Worm (Caenorhabditis elegans): ENCODE measurements around the gene nhr-188.
A peak's percentile ranks its signal among the peaks of the same experiment; 100 is the strongest.

nhr-188 gene

ce11 chrV:3843926-3844325 lies 13.7 kb downstream of the nhr-188 start, which contains the start of gene ugt-32:
Gene ugt-32 (minus strand): TSS chrV:3844007.
- TF ChIP-seq pqm-1 (tag; optimal IDR thresholded peaks at IDR 0.05) (peak; percentile 45), nhr-77 (tag; optimal IDR thresholded peaks at IDR 0.05) (no peak), unc-39 (tag; optimal IDR thresholded peaks at IDR 0.05) (no peak), nhr-28 (tag; optimal IDR thresholded peaks at IDR 0.05) (peak; percentile 78)

- no peak for TF ChIP-seq Y75B8A.6 (GFP tag; IDR thresholded peaks at IDR 0.05)
- no peak for TF ChIP-seq hif-1 (tag; optimal IDR thresholded peaks at IDR 0.05)
- TF ChIP-seq ZK337.2 (GFP tag; IDR thresholded peaks at IDR 0.05): no peak
- TF ChIP-seq spr-3 (GFP tag; optimal IDR thresholded peaks at IDR 0.05): no peak
- TF ChIP-seq duxl-1 (tag; optimal IDR thresholded peaks at IDR 0.05; ENCODE audit: poor library complexity): peak; percentile 70
- no peak for TF ChIP-seq zip-2 (tag; optimal IDR thresholded peaks at IDR 0.05)
- no peak for TF ChIP-seq ceh-62 (tag; optimal IDR thresholded peaks at IDR 0.05)
- TF ChIP-seq pqm-1 (tag; optimal IDR thresholded peaks at IDR 0.05): peak; percentile 18
- no peak for TF ChIP-seq Y105C5A.15 (GFP tag; IDR thresholded peaks at IDR 0.05)
- TF ChIP-seq nhr-102 (tag; optimal IDR thresholded peaks at IDR 0.05): peak; percentile 60
- TF ChIP-seq dmd-6 (GFP tag; IDR thresholded peaks at IDR 0.05): peak; percentile 63
- TF ChIP-seq egl-43 (GFP tag; IDR thresholded peaks at IDR 0.05): no peak
- TF ChIP-seq skn-1 (tag; optimal IDR thresholded peaks at IDR 0.05): no peak
- TF ChIP-seq dve-1 (tag; optimal IDR thresholded peaks at IDR 0.05; ENCODE audit: insufficient read depth): no peak
Measured at ce11 chrV:3841462-3841861, 16.2 kb downstream of the nhr-188 start.

- TF ChIP-seq egl-27 (tag; optimal IDR thresholded peaks at IDR 0.05): no peak
- no peak for TF ChIP-seq lsy-2 (tag; optimal IDR thresholded peaks at IDR 0.05)
- no peak for TF ChIP-seq attf-4 (tag; optimal IDR thresholded peaks at IDR 0.05)
- no peak for TF ChIP-seq lin-29 (GFP tag; IDR thresholded peaks at IDR 0.05)
Measured at ce11 chrV:3832661-3833060, 25.0 kb downstream of the nhr-188 start.

ce11 chrV:3832103-3832502 lies 25.6 kb downstream of the nhr-188 start:
- no peak for TF ChIP-seq R02D3.7 (tag; optimal IDR thresholded peaks at IDR 0.05)
- TF ChIP-seq unc-62 (GFP tag; optimal IDR thresholded peaks at IDR 0.05 in 1 of 2): peak in 1 of 2 experiments; percentile 95
- no peak for TF ChIP-seq unc-62 (tag; optimal IDR thresholded peaks at IDR 0.05)

ce11 chrV:3831616-3832015 lies 26.0 kb downstream of the nhr-188 start, which contains the start of gene H10D18.5:
Gene H10D18.5 (minus strand): TSS chrV:3831716.
- TF ChIP-seq dve-1 (tag; optimal IDR thresholded peaks at IDR 0.05; ENCODE audit: insufficient read depth) (no peak), snpc-4 (tag; optimal IDR thresholded peaks at IDR 0.05) (no peak), ceh-44 (GFP tag; IDR thresholded peaks at IDR 0.05) (no peak), gei-8 (GFP tag; optimal IDR thresholded peaks at IDR 0.05) (no peak), ces-1 (GFP tag; optimal IDR thresholded peaks at IDR 0.05) (no peak), spr-1 (tag; optimal IDR thresholded peaks at IDR 0.05) (no peak), nhr-102 (tag; optimal IDR thresholded peaks at IDR 0.05) (no peak), unc-62 (GFP tag; optimal IDR thresholded peaks at IDR 0.05 in 1 of 2) (no peak), unc-62 (tag; optimal IDR thresholded peaks at IDR 0.05) (no peak), nhr-76 (tag; optimal IDR thresholded peaks at IDR 0.05) (no peak), F44E2.7 (GFP tag; IDR thresholded peaks at IDR 0.05) (no peak), mes-2 (tag; optimal IDR thresholded peaks at IDR 0.05; ENCODE audit: poor library complexity, severe bottlenecking) (no peak), hif-1 (tag; optimal IDR thresholded peaks at IDR 0.05) (no peak), rbr-2 (tag; optimal IDR thresholded peaks at IDR 0.05) (no peak), Y105C5A.15 (GFP tag; IDR thresholded peaks at IDR 0.05) (no peak)

ce11 chrV:3825190-3825589 lies 32.5 kb downstream of the nhr-188 start:
- no peak for TF ChIP-seq nhr-41 (GFP tag; IDR thresholded peaks at IDR 0.05)
- TF ChIP-seq aha-1 (tag): peak; percentile 97
